Worm (Caenorhabditis elegans) whole organism, early embryonic: ENCODE data around the gene F10E9.5.

Source experiments
- B0310.2 ChIP-seq: sonication (generic microtip); optimal IDR thresholded peaks from 2 replicates; lab custom pipeline; 2016; ENCODE audit warnings: mild to moderate bottlenecking, missing genetic modification characterization, missing compliant biosample characterization
- ama-1 ChIP-seq: fragments of 150-350 bp; optimal IDR thresholded peaks from 2 replicates; lab custom pipeline; 2014
- hnd-1 ChIP-seq: sonication (generic microtip); optimal IDR thresholded peaks from 2 replicates; lab custom pipeline; 2016; ENCODE audit warnings: missing genetic modification characterization, missing compliant biosample characterization
- sea-1 ChIP-seq: fragments of 200-800 bp; sonication (Bioruptor generic); conservative IDR thresholded peaks from 2 replicates; pipeline ENCODE4 v1.3.6; 2022; ENCODE audit warnings: missing genetic modification characterization, missing compliant biosample characterization
- tbx-11 ChIP-seq: fragments of 200-800 bp; sonication (Bioruptor generic); IDR thresholded peaks from 2 replicates; pipeline ENCODE4 v1.3.6; 2022; ENCODE audit warnings: missing genetic modification characterization, missing compliant biosample characterization
- tbx-37 ChIP-seq: fragments of 200-800 bp; sonication (Bioruptor generic); conservative IDR thresholded peaks from 2 replicates; pipeline ENCODE4 v1.3.6; 2022; ENCODE audit warnings: missing genetic modification reagents, missing genetic modification characterization, missing compliant biosample characterization
- tra-4 ChIP-seq: sonication (generic microtip); optimal IDR thresholded peaks from 2 replicates; lab custom pipeline; 2017; ENCODE audit warnings: missing genetic modification characterization, missing compliant biosample characterization

ce11 chrIII:8321225-8321624 is 13.8 kb downstream of the F10E9.5 start:
- no peak for TF ChIP-seq tra-4
- no peak for TF ChIP-seq B0310.2
- TF ChIP-seq hnd-1 (tag; lab: Kevin White, UChicago), result no peak
- no peak for TF ChIP-seq ama-1 (lab: Kevin White, UChicago)
- TF ChIP-seq sea-1 (GFP tag; lab: Robert Waterston, UW), result no peak
- TF ChIP-seq tbx-11 (GFP tag; lab: Robert Waterston, UW), result no peak
- TF ChIP-seq tbx-37 (GFP tag; lab: Robert Waterston, UW), result no peak
